Worm (Caenorhabditis elegans): ENCODE data around the gene sre-19.

Gene sre-19

DNA sequence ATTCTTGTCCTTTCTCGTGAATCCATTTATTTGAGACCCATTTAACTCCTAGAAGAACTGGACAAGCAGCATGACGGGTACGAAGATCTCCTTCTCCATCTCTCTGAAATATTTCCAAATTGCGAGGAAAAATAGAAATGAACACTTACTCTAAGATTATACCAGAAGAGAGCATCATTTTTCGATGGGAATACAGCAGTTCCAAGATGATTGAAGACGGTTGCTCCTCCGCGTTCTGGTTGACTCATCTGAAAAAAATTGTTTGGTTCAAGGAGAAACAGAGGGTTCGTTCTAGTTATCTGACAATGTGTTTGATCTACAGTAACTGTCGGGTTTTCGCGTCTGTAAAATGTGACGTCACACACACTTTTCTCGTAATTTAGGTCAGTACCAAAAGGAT lies 27.5 kb downstream of the sre-19 start:
- no peak for TF ChIP-seq ceh-20 (GFP tag; IDR thresholded peaks at IDR 0.05)
- TF ChIP-seq pha-4 (GFP tag; IDR thresholded peaks at IDR 0.05), result no peak
- no peak for TF ChIP-seq pha-4 (tag; optimal IDR thresholded peaks at IDR 0.05)
- TF ChIP-seq D1046.2 (GFP tag; IDR thresholded peaks at IDR 0.05), result no peak
- TF ChIP-seq ceh-32 (tag; optimal IDR thresholded peaks at IDR 0.05; ENCODE audit: poor library complexity), result no peak
- no peak for TF ChIP-seq nhr-48 (tag; optimal IDR thresholded peaks at IDR 0.05)
- TF ChIP-seq mdl-1 (tag; optimal IDR thresholded peaks at IDR 0.05), result no peak
- TF ChIP-seq zfp-3 (GFP tag; conservative IDR thresholded peaks at IDR 0.05), result no peak
- no peak for TF ChIP-seq ztf-11 (tag; optimal IDR thresholded peaks at IDR 0.05)
- peak; percentile 42; the same call in 1 of the 2 replicates for TF ChIP-seq php-3 (GFP tag; IDR thresholded peaks at IDR 0.05)
- peak; percentile 65 for TF ChIP-seq T26A8.4 (GFP tag; IDR thresholded peaks at IDR 0.05)
- no peak for TF ChIP-seq ctbp-1 (GFP tag; IDR thresholded peaks at IDR 0.05)
- TF ChIP-seq zag-1 (tag; optimal IDR thresholded peaks at IDR 0.05), result no peak
- no peak for TF ChIP-seq ZK546.5 (tag; optimal IDR thresholded peaks at IDR 0.05)
- TF ChIP-seq egl-43 (GFP tag; IDR thresholded peaks at IDR 0.05), result 0 out of 2 replicates have a peak, but pooled peaks have one; percentile 4
- TF ChIP-seq arid-1 (GFP tag; conservative IDR thresholded peaks at IDR 0.05), result 0 out of 2 replicates have a peak, but pooled peaks have one; percentile 7
- no peak for TF ChIP-seq nhr-102 (tag; optimal IDR thresholded peaks at IDR 0.05)
- no peak for TF ChIP-seq nhr-237 (tag; optimal IDR thresholded peaks at IDR 0.05)
- no peak for TF ChIP-seq Y48G9A.11 (GFP tag; IDR thresholded peaks at IDR 0.05)
- TF ChIP-seq ces-1 (GFP tag; optimal IDR thresholded peaks at IDR 0.05), result no peak
- TF ChIP-seq nhr-10 (tag; optimal IDR thresholded peaks at IDR 0.05), result no peak
- no peak for TF ChIP-seq nhr-111 (GFP tag; optimal IDR thresholded peaks at IDR 0.05)
- no peak for TF ChIP-seq vab-7 (GFP tag; IDR thresholded peaks at IDR 0.05)

DNA sequence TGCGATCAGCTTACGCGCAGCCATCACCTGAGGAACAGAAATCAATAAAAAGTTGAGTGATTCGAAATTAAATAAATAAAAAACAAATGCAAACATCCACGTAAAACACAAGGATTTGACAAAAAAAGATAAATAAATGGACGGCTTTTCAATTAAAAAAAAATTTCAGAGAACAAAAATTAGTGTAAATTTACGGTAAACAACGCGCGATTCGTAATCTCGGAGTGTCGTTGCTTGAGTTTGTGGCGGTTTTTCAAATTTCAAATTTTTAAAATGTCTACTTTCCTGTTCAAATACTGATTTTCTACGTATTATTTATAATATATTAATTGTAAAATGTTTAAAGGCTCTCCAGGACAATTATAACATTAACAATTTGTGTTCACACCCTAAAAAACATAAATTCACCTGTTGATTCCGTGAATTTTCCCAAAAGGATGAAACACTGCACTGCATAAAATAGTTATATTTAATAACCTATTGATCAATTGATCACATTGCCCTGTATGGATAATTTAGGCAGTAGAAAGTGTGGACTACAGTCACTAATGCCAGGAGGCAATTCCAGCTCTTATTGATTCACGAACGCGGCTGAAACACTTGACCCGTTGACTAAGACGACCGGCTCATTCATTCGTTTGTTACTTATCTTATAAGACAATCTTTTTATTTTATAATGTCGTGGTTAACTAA lies 29.6 kb downstream of the sre-19 start, which contains the start of the genes marb-1 and F35G2.3:
TSS of gene marb-1 (minus strand) at position 27 of the 693 bp plus-strand sequence.
TSS of gene F35G2.3 (plus strand) at position 643 of the 693 bp plus-strand sequence.
- TF ChIP-seq dve-1 (tag; optimal IDR thresholded peaks at IDR 0.05; ENCODE audit: insufficient read depth), result peak; percentile 46
- TF ChIP-seq Y48G9A.11 (GFP tag; IDR thresholded peaks at IDR 0.05), result peak; percentile 98
- TF ChIP-seq nhr-77 (tag; optimal IDR thresholded peaks at IDR 0.05), result peak; percentile 46
- TF ChIP-seq nhr-10 (tag; optimal IDR thresholded peaks at IDR 0.05), result no peak
- TF ChIP-seq zfp-2 (tag; optimal IDR thresholded peaks at IDR 0.05), result no peak
- TF ChIP-seq zip-2 (tag; optimal IDR thresholded peaks at IDR 0.05), result no peak
- TF ChIP-seq daf-8 (GFP tag; IDR thresholded peaks at IDR 0.05), result no peak
- no peak for TF ChIP-seq Y105C5A.15 (GFP tag; IDR thresholded peaks at IDR 0.05)
- TF ChIP-seq mep-1 (tag; optimal IDR thresholded peaks at IDR 0.05), result peak; percentile 25
- TF ChIP-seq unc-130 (GFP tag; optimal IDR thresholded peaks at IDR 0.05), result no peak
- 0 out of 2 replicates have a peak, but pooled peaks have one; percentile 6 for TF ChIP-seq lin-38 (GFP tag; IDR thresholded peaks at IDR 0.05)
- peak; percentile 64 for TF ChIP-seq mes-2 (tag; optimal IDR thresholded peaks at IDR 0.05; ENCODE audit: poor library complexity, severe bottlenecking)
- TF ChIP-seq ces-1 (GFP tag; optimal IDR thresholded peaks at IDR 0.05), result no peak
- no peak for TF ChIP-seq madf-9 (GFP tag; conservative IDR thresholded peaks at IDR 0.05)
- no peak for TF ChIP-seq set-16 (GFP tag; IDR thresholded peaks at IDR 0.05)
- peak; percentile 13 for TF ChIP-seq F10B5.3 (tag; optimal IDR thresholded peaks at IDR 0.05)
- no peak for TF ChIP-seq nhr-6 (tag; optimal IDR thresholded peaks at IDR 0.05)
- TF ChIP-seq dpl-1 (GFP tag; optimal IDR thresholded peaks at IDR 0.05), result peak; percentile 92
- TF ChIP-seq ceh-20 (GFP tag; IDR thresholded peaks at IDR 0.05), result no peak
- no peak for TF ChIP-seq ceh-32 (tag; optimal IDR thresholded peaks at IDR 0.05; ENCODE audit: poor library complexity)
- TF ChIP-seq ctbp-1 (GFP tag; IDR thresholded peaks at IDR 0.05), result no peak
- no peak for TF ChIP-seq ama-1 (optimal IDR thresholded peaks at IDR 0.05)
- peak; percentile 57 for TF ChIP-seq ztf-7 (tag; optimal IDR thresholded peaks at IDR 0.05)
- TF ChIP-seq spr-1 (tag; optimal IDR thresholded peaks at IDR 0.05), result no peak
- TF ChIP-seq snpc-4 (tag; optimal IDR thresholded peaks at IDR 0.05), result no peak
- peak; percentile 40 for TF ChIP-seq hlh-30 (tag; optimal IDR thresholded peaks at IDR 0.05; ENCODE audit: insufficient read depth)
- TF ChIP-seq R02D3.7 (tag; optimal IDR thresholded peaks at IDR 0.05), result peak; percentile 66
- TF ChIP-seq T20F7.1 (GFP tag; optimal IDR thresholded peaks at IDR 0.05), result peak; percentile 97
- TF ChIP-seq daf-16 (GFP tag; optimal IDR thresholded peaks at IDR 0.05), result no peak
- peak; percentile 41 for TF ChIP-seq daf-16 (tag; optimal IDR thresholded peaks at IDR 0.05)
- peak in 1 of 2 experiments; percentile 78 for TF ChIP-seq lsy-2 (tag; optimal IDR thresholded peaks at IDR 0.05)
